Fruit fly (Drosophila melanogaster) whole organism, adult: Measurements from ENCODE around the gene CG8813.

Experiments used
- CG11617 ChIP-seq: fragments of 200-800 bp; sonication (Bioruptor generic); optimal IDR thresholded peaks from 2 replicates; lab custom pipeline; 2017; ENCODE audit warnings: mild to moderate bottlenecking, missing biosample characterization, missing genetic modification reagents, missing genetic modification characterization
- CG12768 ChIP-seq: fragments of 200-800 bp; sonication (Bioruptor generic); optimal IDR thresholded peaks from 2 replicates; lab custom pipeline; 2017; ENCODE audit warnings: missing biosample characterization, missing genetic modification characterization, mild to moderate bottlenecking, moderate library complexity, missing genetic modification reagents
- CG14711 ChIP-seq: fragments of 200-800 bp; sonication (Bioruptor generic); optimal IDR thresholded peaks from 2 replicates; lab custom pipeline; 2018; ENCODE audit warnings: missing biosample characterization, mild to moderate bottlenecking, missing genetic modification characterization, moderate library complexity
- CG1620 ChIP-seq: fragments of 200-800 bp; sonication (Bioruptor generic); optimal IDR thresholded peaks from 2 replicates; lab custom pipeline; 2016; ENCODE audit warnings: missing biosample characterization, missing genetic modification characterization
- CG33017 ChIP-seq: fragments of 200-800 bp; sonication (Bioruptor generic); optimal IDR thresholded peaks from 2 replicates; lab custom pipeline; 2018; ENCODE audit warnings: missing biosample characterization, mild to moderate bottlenecking, missing genetic modification characterization, moderate library complexity
- CG5204 ChIP-seq: fragments of 200-800 bp; sonication (Bioruptor generic); optimal IDR thresholded peaks from 2 replicates; lab custom pipeline; 2016; ENCODE audit warnings: missing biosample characterization, missing genetic modification characterization
- CG7045 ChIP-seq: fragments of 200-800 bp; sonication (Bioruptor generic); optimal IDR thresholded peaks from 2 replicates; lab custom pipeline; 2017; ENCODE audit warnings: missing biosample characterization, mild to moderate bottlenecking, missing genetic modification characterization
- CG7101 ChIP-seq: fragments of 200-800 bp; sonication (Bioruptor generic); optimal IDR thresholded peaks from 2 replicates; lab custom pipeline; 2018; ENCODE audit warnings: missing biosample characterization, mild to moderate bottlenecking, missing genetic modification characterization, moderate library complexity
- Clk ChIP-seq: fragments of 200-800 bp; sonication (Bioruptor generic); optimal IDR thresholded peaks from 2 replicates; lab custom pipeline; 2017; ENCODE audit warnings: missing biosample characterization, missing genetic modification characterization
- Crg-1 ChIP-seq: fragments of 200-800 bp; sonication (Bioruptor generic); optimal IDR thresholded peaks from 2 replicates; lab custom pipeline; 2016; ENCODE audit warnings: missing biosample characterization, missing genetic modification characterization
- Hr96 ChIP-seq: fragments of 200-800 bp; sonication (Bioruptor generic); optimal IDR thresholded peaks from 2 replicates; lab custom pipeline; 2016; ENCODE audit warnings: missing biosample characterization, missing genetic modification characterization
- Mnt ChIP-seq: fragments of 200-800 bp; sonication (Bioruptor generic); optimal IDR thresholded peaks from 2 replicates; lab custom pipeline; 2016; ENCODE audit warnings: missing biosample characterization, mild to moderate bottlenecking, missing genetic modification characterization
- bab1 ChIP-seq: fragments of 200-800 bp; sonication (Bioruptor generic); optimal IDR thresholded peaks from 3 replicates; lab custom pipeline; 2019; ENCODE audit warnings: missing biosample characterization, mild to moderate bottlenecking, missing genetic modification characterization, moderate library complexity
- cic ChIP-seq: fragments of 200-800 bp; sonication (Bioruptor generic); optimal IDR thresholded peaks from 2 replicates; lab custom pipeline; 2017; ENCODE audit warnings: missing biosample characterization, mild to moderate bottlenecking, missing genetic modification characterization, moderate library complexity
- cnc ChIP-seq, 2 experiments: fragments of >200 bp; optimal IDR thresholded peaks; 2 replicates each; lab custom pipeline; 2017
- kay ChIP-seq: fragments of 200-800 bp; sonication (Bioruptor generic); peaks from one replicate; lab custom pipeline; 2016; ENCODE audit warnings: missing biosample characterization, missing genetic modification characterization, borderline replicate concordance
- ovo ChIP-seq: fragments of 200-800 bp; sonication (Bioruptor generic); optimal IDR thresholded peaks from 2 replicates; lab custom pipeline; 2016; ENCODE audit warnings: missing biosample characterization, missing genetic modification characterization
- pad ChIP-seq: fragments of 200-800 bp; sonication (Bioruptor generic); optimal IDR thresholded peaks from 3 replicates; lab custom pipeline; 2017; ENCODE audit warnings: missing biosample characterization, missing genetic modification characterization, mild to moderate bottlenecking, moderate library complexity, missing genetic modification reagents
- tj ChIP-seq: fragments of 200-800 bp; sonication (Bioruptor generic); optimal IDR thresholded peaks from 3 replicates; lab custom pipeline; 2017; ENCODE audit warnings: missing biosample characterization, mild to moderate bottlenecking, missing genetic modification characterization, moderate library complexity
- toe ChIP-seq: fragments of 200-800 bp; sonication (Bioruptor generic); optimal IDR thresholded peaks from 2 replicates; lab custom pipeline; 2016; ENCODE audit warnings: missing biosample characterization, missing genetic modification characterization

Gene CG8813

DNA sequence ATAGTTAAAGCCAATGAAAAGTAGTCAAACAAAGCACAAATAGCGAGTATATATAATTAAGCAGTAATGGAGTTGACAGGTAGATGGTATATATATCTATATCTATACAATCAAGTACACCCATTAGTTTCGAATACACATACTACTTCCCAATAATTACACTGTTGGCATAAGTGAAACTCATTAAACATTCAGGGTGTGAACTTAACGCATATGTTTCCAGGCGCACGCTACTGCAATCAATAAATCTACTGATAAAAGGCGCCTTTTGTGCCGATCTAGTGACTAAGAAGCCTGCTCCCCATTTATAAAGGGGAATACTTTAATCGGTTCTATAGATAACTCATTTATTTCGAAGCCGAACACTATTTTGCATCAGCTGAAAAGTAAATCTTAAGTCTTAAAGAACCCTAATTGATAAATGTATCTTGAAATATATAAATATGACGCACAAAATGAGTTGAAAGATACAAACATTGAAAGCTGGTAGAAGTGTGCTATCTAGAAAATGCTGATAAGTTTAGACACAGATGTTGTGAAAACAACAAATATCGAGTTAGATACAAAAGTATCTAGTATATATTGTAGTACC is 14.3 kb downstream of the CG8813 start:
- TF ChIP-seq tj (GFP tag; lab: Kevin White, UChicago) = no peak
- TF ChIP-seq toe = no peak
- TF ChIP-seq kay (GFP tag; lab: Kevin White, UChicago) = peak; percentile 92
- TF ChIP-seq CG1620 (GFP tag; lab: Kevin White, UChicago) = no peak

DNA sequence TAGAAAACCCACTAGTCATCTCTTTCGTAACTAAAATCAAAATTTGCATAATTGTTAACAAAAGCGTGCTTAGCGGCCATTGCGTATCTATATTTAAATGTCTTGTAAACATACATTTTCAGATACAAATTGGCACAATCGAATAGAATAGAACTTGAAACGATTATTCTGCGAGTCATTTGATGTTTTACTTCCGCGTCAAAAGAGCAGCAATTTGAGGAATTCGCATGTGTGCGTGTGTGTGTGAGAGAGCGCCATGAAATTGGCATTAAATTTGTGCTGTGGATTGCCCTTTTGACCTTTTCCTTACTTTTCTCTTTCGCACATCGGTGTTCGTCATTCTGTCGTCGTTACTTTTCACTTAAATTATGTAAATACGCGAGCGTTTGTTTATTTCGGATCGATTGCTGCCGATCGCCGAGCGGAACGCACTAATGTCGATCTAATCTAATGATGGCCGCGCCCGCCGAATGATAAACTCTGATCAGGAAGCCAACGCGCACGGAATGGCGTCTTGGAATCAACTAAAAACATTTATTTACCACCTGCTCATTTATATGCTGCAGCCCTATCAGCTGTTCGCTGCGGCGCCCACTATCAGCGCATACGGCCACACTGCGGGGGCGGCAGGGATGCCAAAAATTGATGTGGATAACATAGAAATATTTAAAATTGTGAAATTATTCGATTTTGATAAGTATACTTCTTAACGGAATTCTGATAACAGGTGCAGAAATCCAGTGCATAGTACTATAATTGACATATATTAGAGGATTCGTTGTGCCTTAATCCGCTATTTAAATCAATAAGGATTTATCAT is 15.4 kb downstream of the CG8813 start:
- TF ChIP-seq Clk (GFP tag; lab: Kevin White, UChicago) (no peak), cnc (optimal IDR thresholded peaks at IDR 0.05; lab: Kevin White, UChicago) (peak; percentile 30 to 77), CG7101 (tag; lab: Kevin White, UChicago) (peak; percentile 30), Hr96 (GFP tag; lab: Kevin White, UChicago) (peak; percentile 35), cic (GFP tag; lab: Kevin White, UChicago) (peak; percentile 72), bab1 (GFP tag; lab: Kevin White, UChicago) (peak; percentile 71), CG11617 (GFP tag; lab: Kevin White, UChicago) (peak; percentile 67), Crg-1 (GFP tag; lab: Kevin White, UChicago) (no peak), tj (GFP tag; lab: Kevin White, UChicago) (peak; percentile 37), CG7045 (GFP tag; lab: Kevin White, UChicago) (no peak), kay (GFP tag; lab: Kevin White, UChicago) (no peak), CG14711 (tag; lab: Kevin White, UChicago) (peak; percentile 38), CG12768 (GFP tag; lab: Kevin White, UChicago) (peak; percentile 53), CG1620 (GFP tag; lab: Kevin White, UChicago) (peak; percentile 69), CG5204 (no peak), pad (GFP tag; lab: Kevin White, UChicago) (no peak), ovo (GFP tag; lab: Kevin White, UChicago) (no peak), Mnt (GFP tag; lab: Kevin White, UChicago) (peak; percentile 92), CG33017 (tag; lab: Kevin White, UChicago) (peak; percentile 52), toe (peak; percentile 27)

DNA sequence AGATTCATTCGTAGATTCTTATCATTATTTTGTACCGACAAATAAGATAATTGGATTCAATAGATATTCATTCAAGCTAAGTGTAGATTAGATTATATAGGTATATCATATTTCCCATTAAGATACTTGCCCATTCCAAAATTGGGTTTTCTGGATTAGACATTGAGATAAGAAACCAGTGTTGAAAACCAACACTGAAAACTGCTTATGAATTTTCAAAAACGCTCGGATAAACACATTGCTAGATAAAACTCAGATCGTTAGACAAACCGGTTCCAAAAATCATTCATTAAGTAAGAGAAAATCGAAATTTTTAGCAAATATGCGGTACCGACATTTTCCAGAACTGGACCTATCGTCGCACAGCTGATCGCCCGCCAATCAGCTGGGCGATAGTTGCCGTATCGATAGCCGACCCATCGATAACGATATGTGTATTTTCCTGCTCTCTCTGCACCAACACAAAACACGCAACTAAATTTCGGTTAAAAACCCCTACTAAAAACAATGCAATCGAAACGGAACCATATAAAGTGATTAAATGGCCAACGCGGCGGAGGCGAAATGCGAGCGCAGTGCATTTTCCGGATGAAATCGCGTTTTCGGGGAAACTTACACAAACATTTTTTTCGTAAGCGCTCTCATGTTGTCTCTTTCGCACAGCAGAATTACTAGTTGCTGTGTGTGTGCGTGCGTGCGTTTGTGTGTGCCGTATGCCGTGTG is 16.2 kb downstream of the CG8813 start, which contains the start of the genes NTPase and lilli:
TSS of gene NTPase (minus strand) at position 348 of the 723 bp plus-strand sequence.
TSS of gene lilli (plus strand) at position 427 of the 723 bp plus-strand sequence.
- TF ChIP-seq CG11617 (GFP tag; lab: Kevin White, UChicago) (peak; percentile 0), CG1620 (GFP tag; lab: Kevin White, UChicago) (peak; percentile 11), Crg-1 (GFP tag; lab: Kevin White, UChicago) (peak; percentile 57), CG7045 (GFP tag; lab: Kevin White, UChicago) (no peak), CG12768 (GFP tag; lab: Kevin White, UChicago) (peak; percentile 42), Mnt (GFP tag; lab: Kevin White, UChicago) (peak; percentile 3), CG14711 (tag; lab: Kevin White, UChicago) (peak; percentile 24), CG5204 (no peak), cic (GFP tag; lab: Kevin White, UChicago) (peak; percentile 76), ovo (GFP tag; lab: Kevin White, UChicago) (peak; percentile 1), cnc (optimal IDR thresholded peaks at IDR 0.05; lab: Kevin White, UChicago) (no peak), bab1 (GFP tag; lab: Kevin White, UChicago) (peak; percentile 58), pad (GFP tag; lab: Kevin White, UChicago) (peak; percentile 47), kay (GFP tag; lab: Kevin White, UChicago) (peak; percentile 42), CG7101 (tag; lab: Kevin White, UChicago) (peak; percentile 44)

DNA sequence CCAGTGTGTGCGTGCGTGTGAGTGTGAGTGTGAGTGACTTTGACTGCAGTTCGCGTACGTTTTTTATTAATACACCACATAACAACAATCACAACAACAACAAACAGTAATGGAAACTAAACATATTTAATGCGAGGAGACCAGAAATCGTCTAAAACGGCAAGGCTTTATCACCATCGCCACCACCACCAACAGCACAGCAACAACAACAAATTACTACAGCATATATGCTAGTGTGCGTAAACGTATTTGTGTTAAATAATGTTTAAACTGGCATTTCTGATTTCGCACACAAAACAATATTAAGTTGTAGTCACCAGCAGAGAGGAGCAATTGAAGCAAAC is 16.7 kb downstream of the CG8813 start:
- TF ChIP-seq CG11617 (GFP tag; lab: Kevin White, UChicago) (no peak), ovo (GFP tag; lab: Kevin White, UChicago) (no peak), CG5204 (no peak), CG33017 (tag; lab: Kevin White, UChicago) (no peak), toe (no peak), Crg-1 (GFP tag; lab: Kevin White, UChicago) (no peak), Clk (GFP tag; lab: Kevin White, UChicago) (no peak), kay (GFP tag; lab: Kevin White, UChicago) (no peak), CG14711 (tag; lab: Kevin White, UChicago) (no peak), tj (GFP tag; lab: Kevin White, UChicago) (no peak), bab1 (GFP tag; lab: Kevin White, UChicago) (no peak), CG7101 (tag; lab: Kevin White, UChicago) (no peak)
